Fruit fly (Drosophila melanogaster): ENCODE data around the gene CG15646.

CG15646 gene

DNA sequence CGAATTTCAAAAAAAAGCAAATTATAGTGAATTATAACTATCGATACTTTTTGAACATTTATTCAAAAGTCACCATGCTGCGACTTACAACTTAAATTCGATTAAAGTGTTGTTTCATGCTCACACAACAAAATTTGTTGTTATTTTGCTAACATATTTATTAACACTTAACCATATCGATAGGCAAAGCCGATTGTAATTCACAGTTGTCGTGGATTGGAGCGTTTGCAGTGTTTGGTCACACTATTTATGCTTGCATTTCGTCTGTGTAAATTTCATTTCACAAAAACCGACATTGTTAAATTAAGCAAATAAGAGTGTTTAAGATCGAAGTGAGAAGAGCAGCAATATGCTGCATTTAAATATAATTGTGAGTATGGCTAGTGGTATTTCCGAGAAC, 41.6 kb upstream of the CG15646 start, which contains the start of gene HUWE1 (continued):
- TF ChIP-seq Oaz (GFP tag; IDR thresholded peaks at IDR 0.05), result no peak
- TF ChIP-seq twi (tag; optimal IDR thresholded peaks at IDR 0.05), result no peak
- no peak for TF ChIP-seq CG31224 (GFP tag; IDR thresholded peaks at IDR 0.05)
- TF ChIP-seq NK7.1 (GFP tag; optimal IDR thresholded peaks at IDR 0.05), result no peak
- no peak for TF ChIP-seq Sox102F (GFP tag; optimal IDR thresholded peaks at IDR 0.05)
- no peak for TF ChIP-seq cas (GFP tag; IDR thresholded peaks at IDR 0.05)
- no peak for TF ChIP-seq CG17802 (tag; optimal IDR thresholded peaks at IDR 0.05)
- TF ChIP-seq scrt (GFP tag; optimal IDR thresholded peaks at IDR 0.05), result no peak
- no peak for TF ChIP-seq Xrp1 (GFP tag; IDR thresholded peaks at IDR 0.05)
- TF ChIP-seq dimm (GFP tag; IDR thresholded peaks at IDR 0.05), result no peak
- no peak for TF ChIP-seq CG32532 (GFP tag; IDR thresholded peaks at IDR 0.05)
- peak; percentile 32 for TF ChIP-seq nom (GFP tag; optimal IDR thresholded peaks at IDR 0.05)
- TF ChIP-seq az2 (GFP tag; optimal IDR thresholded peaks at IDR 0.05), result no peak
- no peak for TF ChIP-seq sima (GFP tag; optimal IDR thresholded peaks at IDR 0.05)
- no peak for TF ChIP-seq CG10654 (GFP tag; optimal IDR thresholded peaks at IDR 0.05)
- TF ChIP-seq Jarid2 (GFP tag; optimal IDR thresholded peaks at IDR 0.05), result no peak
- TF ChIP-seq CG7839 (tag; optimal IDR thresholded peaks at IDR 0.05), result no peak
- TF ChIP-seq Mrtf (GFP tag; IDR thresholded peaks at IDR 0.05), result no peak
- TF ChIP-seq CG1647 (GFP tag; optimal IDR thresholded peaks at IDR 0.05), result peak; percentile 12
- TF ChIP-seq zen2 (GFP tag; IDR thresholded peaks at IDR 0.05; ENCODE audit: partially characterized antibody), result peak; percentile 58; the same call in 2 of the 3 replicates
- TF ChIP-seq CG32767 (GFP tag; IDR thresholded peaks at IDR 0.05), result no peak
- no peak for TF ChIP-seq Antp (GFP tag; optimal IDR thresholded peaks at IDR 0.05)
- TF ChIP-seq Ravus (GFP tag; IDR thresholded peaks at IDR 0.05), result no peak
- TF ChIP-seq eyg (GFP tag; optimal IDR thresholded peaks at IDR 0.05), result no peak
- peak; percentile 86 for TF ChIP-seq unc-4 (GFP tag; IDR thresholded peaks at IDR 0.05; ENCODE audit: partially characterized antibody)
- peak; percentile 88; the same call in 3 of the 4 replicates for TF ChIP-seq chinmo (GFP tag; IDR thresholded peaks at IDR 0.05; ENCODE audit: partially characterized antibody)
- TF ChIP-seq tap (tag; optimal IDR thresholded peaks at IDR 0.05), result no peak
- no peak for TF ChIP-seq CG8388 (GFP tag; optimal IDR thresholded peaks at IDR 0.05)
- TF ChIP-seq jigr1 (GFP tag; IDR thresholded peaks at IDR 0.05), result no peak
- peak; percentile 72 for TF ChIP-seq inv (GFP tag; IDR thresholded peaks at IDR 0.05; ENCODE audit: partially characterized antibody)
- peak; percentile 56 for TF ChIP-seq MBD-R2 (GFP tag; IDR thresholded peaks at IDR 0.05)
- TF ChIP-seq wor (GFP tag; IDR thresholded peaks at IDR 0.05), result no peak
- peak; percentile 10 for TF ChIP-seq CG9609 (GFP tag; optimal IDR thresholded peaks at IDR 0.05)
- TF ChIP-seq pan (optimal IDR thresholded peaks at IDR 0.05), result no peak
- TF ChIP-seq pan (GFP tag; optimal IDR thresholded peaks at IDR 0.05 in 1 of 2, IDR thresholded peaks at IDR 0.05 in 1 of 2), result no peak
- TF ChIP-seq repo (GFP tag; optimal IDR thresholded peaks at IDR 0.05), result no peak
- TF ChIP-seq CTCF (GFP tag; optimal IDR thresholded peaks at IDR 0.05), result no peak
- no peak for TF ChIP-seq bigmax (GFP tag; optimal IDR thresholded peaks at IDR 0.05)
- TF ChIP-seq E2f2 (GFP tag; IDR thresholded peaks at IDR 0.05), result peak; percentile 72
- peak; percentile 71 for TF ChIP-seq Doc3 (GFP tag; IDR thresholded peaks at IDR 0.05; ENCODE audit: partially characterized antibody)
- no peak for TF ChIP-seq CG13424 (tag; optimal IDR thresholded peaks at IDR 0.05)
- no peak for TF ChIP-seq org-1 (GFP tag; optimal IDR thresholded peaks at IDR 0.05)
- no peak for TF ChIP-seq tin (GFP tag; optimal IDR thresholded peaks at IDR 0.05)
- peak; percentile 71 for TF ChIP-seq row (GFP tag; IDR thresholded peaks at IDR 0.05)
- no peak for TF ChIP-seq wdn (GFP tag; IDR thresholded peaks at IDR 0.05)
- no peak for TF ChIP-seq CG11247 (GFP tag; IDR thresholded peaks at IDR 0.05)
- no peak for TF ChIP-seq MTF-1 (GFP tag; optimal IDR thresholded peaks at IDR 0.05; ENCODE audit: borderline replicate concordance)
- peak; percentile 30 for TF ChIP-seq mam (GFP tag; optimal IDR thresholded peaks at IDR 0.05)
- no peak for TF ChIP-seq Chrac-16 (GFP tag; optimal IDR thresholded peaks at IDR 0.05)
- no peak for TF ChIP-seq tx (GFP tag; optimal IDR thresholded peaks at IDR 0.05)
- TF ChIP-seq Ssrp (tag; optimal IDR thresholded peaks at IDR 0.05), result no peak
- TF ChIP-seq hbn (GFP tag; IDR thresholded peaks at IDR 0.05; ENCODE audit: partially characterized antibody), result peak; percentile 69; the same call in 1 of the 2 replicates
- no peak for TF ChIP-seq odd (GFP tag; optimal IDR thresholded peaks at IDR 0.05)

Data from whole organism, embryonic.